Fruit fly (Drosophila melanogaster): ENCODE results near the gene spidey.

spidey gene

dm6 chrX:7937588-7938481, 29.1 kb downstream of the spidey start:
- peak; percentile 81 for TF ChIP-seq CG17801 (GFP tag; optimal IDR thresholded peaks at IDR 0.05; ENCODE audit: partially characterized antibody)

- no peak for TF ChIP-seq CG17801 (GFP tag; optimal IDR thresholded peaks at IDR 0.05; ENCODE audit: partially characterized antibody)
Observed at dm6 chrX:7938482-7938804, 29.7 kb downstream of the spidey start.

- TF ChIP-seq CG17801 (GFP tag; optimal IDR thresholded peaks at IDR 0.05; ENCODE audit: partially characterized antibody) = no peak
Observed at dm6 chrX:7944151-7944713, 35.5 kb downstream of the spidey start.

- TF ChIP-seq CG17801 (GFP tag; optimal IDR thresholded peaks at IDR 0.05; ENCODE audit: partially characterized antibody) = peak; percentile 48
Observed at dm6 chrX:7944772-7945722, 36.3 kb downstream of the spidey start.

dm6 chrX:7946858-7947313, 38.2 kb downstream of the spidey start, which contains the start of gene orion:
Gene orion, minus strand, starts transcription at chrX:7946908.
- TF ChIP-seq CG17801 (GFP tag; optimal IDR thresholded peaks at IDR 0.05; ENCODE audit: partially characterized antibody) = peak; percentile 90

- TF ChIP-seq CG17801 (GFP tag; optimal IDR thresholded peaks at IDR 0.05; ENCODE audit: partially characterized antibody) = no peak
Observed at dm6 chrX:7955890-7956289, 47.2 kb downstream of the spidey start, which contains the start of the genes CG15332 and CG15330. Gene CG15332, minus strand, starts transcription at chrX:7955990. Gene CG15330, plus strand, starts transcription at chrX:7956064.

- TF ChIP-seq CG17801 (GFP tag; optimal IDR thresholded peaks at IDR 0.05; ENCODE audit: partially characterized antibody) = no peak
Observed at dm6 chrX:7959025-7959424, 50.3 kb downstream of the spidey start.

dm6 chrX:7959512-7959911, 50.8 kb downstream of the spidey start:
- no peak for TF ChIP-seq CG17801 (GFP tag; optimal IDR thresholded peaks at IDR 0.05; ENCODE audit: partially characterized antibody)

dm6 chrX:7960988-7961387, 52.3 kb downstream of the spidey start:
- no peak for TF ChIP-seq CG17801 (GFP tag; optimal IDR thresholded peaks at IDR 0.05; ENCODE audit: partially characterized antibody)
